Worm (Caenorhabditis elegans) whole organism, L3 larva: Measurements from ENCODE around the gene C25E10.5.

Source experiments
- ZK546.5 ChIP-seq: sonication (generic microtip); optimal IDR thresholded peaks from 2 replicates; lab custom pipeline; 2017; ENCODE audit warnings: missing biosample characterization, missing genetic modification characterization
- ceh-16 ChIP-seq: sonication (generic microtip); optimal IDR thresholded peaks from 2 replicates; lab custom pipeline; 2017; ENCODE audit warnings: missing biosample characterization, missing genetic modification characterization
- ceh-28 ChIP-seq: fragments of 150-350 bp; optimal IDR thresholded peaks from 2 replicates; lab custom pipeline; 2014; ENCODE audit warnings: missing biosample characterization, missing genetic modification reagents, missing genetic modification characterization
- ceh-82 ChIP-seq: fragments of 150-350 bp; optimal IDR thresholded peaks from 2 replicates; lab custom pipeline; 2014; ENCODE audit warnings: missing biosample characterization, missing genetic modification characterization
- ceh-9 ChIP-seq: sonication (generic microtip); optimal IDR thresholded peaks from 2 replicates; lab custom pipeline; 2018; ENCODE audit warnings: missing biosample characterization, missing genetic modification characterization
- daf-12 ChIP-seq: fragments of 150-350 bp; optimal IDR thresholded peaks from 2 replicates; lab custom pipeline; 2014; ENCODE audit warnings: missing biosample characterization, missing genetic modification reagents, missing genetic modification characterization
- egl-27 ChIP-seq: sonication (generic microtip); optimal IDR thresholded peaks from 4 replicates; lab custom pipeline; 2017; ENCODE audit warnings: missing biosample characterization, missing genetic modification reagents, missing genetic modification characterization
- egl-5 ChIP-seq: fragments of 150-350 bp; optimal IDR thresholded peaks from 2 replicates; lab custom pipeline; 2017; ENCODE audit warnings: missing biosample characterization, missing genetic modification reagents, missing genetic modification characterization, inconsistent platforms
- elt-1 ChIP-seq: fragments of 150-350 bp; optimal IDR thresholded peaks from 2 replicates; lab custom pipeline; 2014; ENCODE audit warnings: missing biosample characterization, missing genetic modification characterization
- elt-2 ChIP-seq: sonication (generic microtip); optimal IDR thresholded peaks from 2 replicates; lab custom pipeline; 2016; ENCODE audit warnings: missing genetic modification reagents, mild to moderate bottlenecking, missing genetic modification characterization, missing compliant biosample characterization
- elt-3 ChIP-seq, 3 experiments: fragments of 150-350 bp in 1 of 3; sonication (generic microtip) in 2 of 3; optimal IDR thresholded peaks; 2 replicates in 2 of 3; 4 replicates in 1 of 3; lab custom pipeline; 2014 to 2017; ENCODE audit warnings: missing biosample characterization in 3 of 3, missing genetic modification characterization in 3 of 3
- eor-1 ChIP-seq, 2 experiments: fragments of 150-350 bp; optimal IDR thresholded peaks; 2 replicates each; lab custom pipeline; 2014 to 2018; ENCODE audit warnings: missing biosample characterization in 2 of 2, missing genetic modification characterization in 2 of 2
- fkh-10 ChIP-seq: sonication (generic microtip); optimal IDR thresholded peaks from 2 replicates; lab custom pipeline; 2017; ENCODE audit warnings: missing biosample characterization, missing genetic modification reagents, missing genetic modification characterization
- fkh-2 ChIP-seq: fragments of 150-350 bp; optimal IDR thresholded peaks from 2 replicates; lab custom pipeline; 2014; ENCODE audit warnings: missing biosample characterization, missing genetic modification reagents, missing genetic modification characterization
- hmg-11 ChIP-seq: sonication (generic microtip); optimal IDR thresholded peaks from 2 replicates; lab custom pipeline; 2016; ENCODE audit warnings: missing genetic modification characterization, missing compliant biosample characterization
- jun-1 ChIP-seq: fragments of 150-350 bp; optimal IDR thresholded peaks from 2 replicates; lab custom pipeline; 2014; ENCODE audit warnings: missing biosample characterization, missing genetic modification reagents, missing genetic modification characterization
- lin-39 ChIP-seq: fragments of 150-350 bp; optimal IDR thresholded peaks from 2 replicates; lab custom pipeline; 2018; ENCODE audit warnings: missing biosample characterization, missing genetic modification reagents, missing genetic modification characterization
- nfya-1 ChIP-seq: sonication (generic microtip); optimal IDR thresholded peaks from 2 replicates; lab custom pipeline; 2017; ENCODE audit warnings: missing genetic modification characterization, mild to moderate bottlenecking, missing compliant biosample characterization, antibody characterized with exemption, moderate library complexity; ENCODE audit not compliant: insufficient read depth
- nhr-11 ChIP-seq: fragments of 150-350 bp; optimal IDR thresholded peaks from 2 replicates; lab custom pipeline; 2014; ENCODE audit warnings: missing biosample characterization, missing genetic modification characterization
- nhr-12 ChIP-seq: fragments of 150-350 bp; optimal IDR thresholded peaks from 2 replicates; lab custom pipeline; 2014; ENCODE audit warnings: missing biosample characterization, missing genetic modification characterization
- nhr-237 ChIP-seq: fragments of 150-350 bp; optimal IDR thresholded peaks from 2 replicates; lab custom pipeline; 2014; ENCODE audit warnings: missing biosample characterization, missing genetic modification characterization
- nhr-25 ChIP-seq: sonication (generic microtip); optimal IDR thresholded peaks from 2 replicates; lab custom pipeline; 2017; ENCODE audit warnings: missing biosample characterization, missing genetic modification characterization
- nhr-28 ChIP-seq: fragments of 150-350 bp; optimal IDR thresholded peaks from 2 replicates; lab custom pipeline; 2014; ENCODE audit warnings: missing biosample characterization, missing genetic modification characterization
- nhr-43 ChIP-seq: sonication (generic microtip); optimal IDR thresholded peaks from 2 replicates; lab custom pipeline; 2016; ENCODE audit warnings: mild to moderate bottlenecking, missing genetic modification characterization, missing compliant biosample characterization; ENCODE audit not compliant: poor library complexity, severe bottlenecking
- nhr-67 ChIP-seq: fragments of 150-350 bp; optimal IDR thresholded peaks from 2 replicates; lab custom pipeline; 2014; ENCODE audit warnings: missing biosample characterization, missing genetic modification characterization
- nhr-76 ChIP-seq: fragments of 150-350 bp; sonication (generic microtip); optimal IDR thresholded peaks from 5 replicates; lab custom pipeline; 2014; ENCODE audit warnings: missing biosample characterization, missing genetic modification characterization
- nhr-77 ChIP-seq: fragments of 150-350 bp; optimal IDR thresholded peaks from 2 replicates; lab custom pipeline; 2014; ENCODE audit warnings: missing biosample characterization, missing genetic modification characterization
- pqm-1 ChIP-seq: fragments of 150-350 bp; optimal IDR thresholded peaks from 2 replicates; lab custom pipeline; 2017; ENCODE audit warnings: missing biosample characterization, missing genetic modification characterization, inconsistent platforms
- sea-2 ChIP-seq: fragments of 150-350 bp; sonication (generic microtip); optimal IDR thresholded peaks from 4 replicates; lab custom pipeline; 2014; ENCODE audit warnings: missing biosample characterization, missing genetic modification reagents, missing genetic modification characterization
- skn-1 ChIP-seq: fragments of 150-350 bp; optimal IDR thresholded peaks from 2 replicates; lab custom pipeline; 2014; ENCODE audit warnings: missing biosample characterization, missing genetic modification characterization
- snpc-4 ChIP-seq: fragments of 150-350 bp; optimal IDR thresholded peaks from 2 replicates; lab custom pipeline; 2014; ENCODE audit warnings: missing biosample characterization, missing genetic modification characterization
- tbx-2 ChIP-seq: sonication (generic microtip); optimal IDR thresholded peaks from 2 replicates; lab custom pipeline; 2016; ENCODE audit warnings: mild to moderate bottlenecking, missing genetic modification characterization, missing compliant biosample characterization
- unc-39 ChIP-seq: sonication (generic microtip); optimal IDR thresholded peaks from 4 replicates; lab custom pipeline; 2017; ENCODE audit warnings: missing biosample characterization, missing genetic modification characterization
- unc-62 ChIP-seq: fragments of 150-350 bp; sonication (generic microtip); optimal IDR thresholded peaks from 4 replicates; lab custom pipeline; 2014; ENCODE audit warnings: missing biosample characterization, missing genetic modification reagents, missing genetic modification characterization
- zag-1 ChIP-seq: fragments of 150-350 bp; optimal IDR thresholded peaks from 2 replicates; lab custom pipeline; 2014; ENCODE audit warnings: missing biosample characterization, missing genetic modification characterization
- ztf-4 ChIP-seq: fragments of 150-350 bp; optimal IDR thresholded peaks from 2 replicates; lab custom pipeline; 2014; ENCODE audit warnings: missing biosample characterization, missing genetic modification characterization

C25E10.5 gene

DNA sequence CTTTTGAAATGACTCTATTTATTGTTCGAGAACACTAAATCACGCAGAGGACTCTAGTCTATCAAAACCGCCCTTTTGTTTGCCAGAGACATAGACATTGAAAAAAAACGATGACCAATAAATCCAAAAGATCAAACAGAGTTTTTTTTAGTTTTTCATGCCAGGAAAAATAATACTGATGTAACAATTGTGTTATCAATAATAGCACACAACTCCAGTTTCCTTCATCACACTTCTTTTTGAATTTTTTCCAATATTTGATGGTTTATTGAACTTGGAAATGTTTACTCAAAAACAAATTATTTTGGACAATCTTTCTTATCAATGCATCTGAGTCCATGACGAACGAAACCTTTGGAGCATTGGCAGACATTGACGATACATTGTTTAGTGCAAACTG is 23.6 kb downstream of the C25E10.5 start, which contains the start of gene C25E10.8:
TSS of gene C25E10.8 (minus strand) at position 101 of the 400 bp plus-strand sequence.
- TF ChIP-seq unc-62 (no peak), snpc-4 (no peak), lin-39 (tag; lab: Kevin White, UChicago) (no peak), ceh-28 (tag; lab: Kevin White, UChicago) (no peak), nfya-1 (tag; lab: Kevin White, UChicago) (no peak), ZK546.5 (tag; lab: Kevin White, UChicago) (no peak), nhr-76 (tag; lab: Kevin White, UChicago) (no peak), fkh-2 (tag; lab: Kevin White, UChicago) (no peak), elt-2 (tag; lab: Kevin White, UChicago) (no peak)

DNA sequence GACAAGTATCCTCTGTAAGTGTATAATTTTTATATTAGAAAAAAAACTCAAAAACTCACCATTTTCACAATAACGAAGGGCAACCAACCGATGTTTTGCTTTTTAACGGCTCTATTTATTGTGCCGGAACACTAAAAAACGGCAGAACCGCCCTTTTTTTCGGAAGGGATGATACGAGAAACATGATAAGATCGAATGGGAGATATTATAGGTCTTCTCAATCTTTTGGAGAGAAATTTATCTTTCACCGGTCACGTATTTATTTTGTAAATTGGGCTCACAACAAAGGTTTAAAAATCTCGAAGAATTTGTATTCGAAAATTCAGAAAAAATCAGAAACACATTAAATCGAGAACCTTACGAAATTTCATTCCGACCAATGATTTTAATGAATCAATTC is 24.4 kb downstream of the C25E10.5 start, which contains the start of gene swm-1:
TSS of gene swm-1 (minus strand) at position 101 of the 400 bp plus-strand sequence.
- TF ChIP-seq jun-1 = no peak
- no peak for TF ChIP-seq egl-5 (tag; lab: Kevin White, UChicago)
- TF ChIP-seq elt-2 (tag; lab: Kevin White, UChicago) = no peak
- TF ChIP-seq elt-3 (tag; optimal IDR thresholded peaks at IDR 0.05; lab: Kevin White, UChicago) = no peak
- TF ChIP-seq nhr-12 (tag; lab: Kevin White, UChicago) = no peak
- no peak for TF ChIP-seq sea-2 (GFP tag; lab: Kevin White, UChicago)
- no peak for TF ChIP-seq nhr-43 (tag; lab: Kevin White, UChicago)
- TF ChIP-seq pqm-1 (tag; lab: Kevin White, UChicago) = no peak
- TF ChIP-seq nhr-67 (tag; lab: Kevin White, UChicago) = no peak
- TF ChIP-seq nhr-28 = no peak
- no peak for TF ChIP-seq tbx-2 (tag; lab: Kevin White, UChicago)
- no peak for TF ChIP-seq daf-12 (tag; lab: Kevin White, UChicago)
- TF ChIP-seq lin-39 (tag; lab: Kevin White, UChicago) = no peak
- no peak for TF ChIP-seq elt-1 (tag; lab: Kevin White, UChicago)
- TF ChIP-seq snpc-4 = no peak
- TF ChIP-seq nhr-77 (tag; lab: Kevin White, UChicago) = no peak
- no peak for TF ChIP-seq ceh-82
- no peak for TF ChIP-seq unc-62
- TF ChIP-seq nhr-237 = no peak
- TF ChIP-seq, all 47 proteins: peak for 0

DNA sequence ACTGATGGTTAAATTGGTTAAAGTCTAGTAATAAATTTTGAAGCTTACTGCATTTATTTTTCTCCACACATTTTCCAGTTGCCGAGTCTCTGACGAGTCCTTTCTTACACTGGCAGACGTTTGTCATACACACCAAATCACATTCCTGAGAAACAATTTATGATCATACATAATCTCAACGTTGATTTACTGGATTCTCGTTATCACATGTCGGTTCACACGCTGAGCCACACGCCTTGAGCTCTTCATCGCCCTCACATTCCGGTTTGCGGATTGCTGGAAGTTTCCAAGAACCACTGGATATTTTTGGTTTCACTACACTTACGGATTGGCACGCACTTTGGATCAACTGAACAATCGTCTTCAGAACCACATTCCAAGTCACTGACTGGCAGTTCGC is 25.3 kb downstream of the C25E10.5 start:
- TF ChIP-seq daf-12 (tag; lab: Kevin White, UChicago) = no peak
- TF ChIP-seq nhr-12 (tag; lab: Kevin White, UChicago) = no peak
- TF ChIP-seq nfya-1 (tag; lab: Kevin White, UChicago) = no peak
- TF ChIP-seq nhr-11 = peak; percentile 47

DNA sequence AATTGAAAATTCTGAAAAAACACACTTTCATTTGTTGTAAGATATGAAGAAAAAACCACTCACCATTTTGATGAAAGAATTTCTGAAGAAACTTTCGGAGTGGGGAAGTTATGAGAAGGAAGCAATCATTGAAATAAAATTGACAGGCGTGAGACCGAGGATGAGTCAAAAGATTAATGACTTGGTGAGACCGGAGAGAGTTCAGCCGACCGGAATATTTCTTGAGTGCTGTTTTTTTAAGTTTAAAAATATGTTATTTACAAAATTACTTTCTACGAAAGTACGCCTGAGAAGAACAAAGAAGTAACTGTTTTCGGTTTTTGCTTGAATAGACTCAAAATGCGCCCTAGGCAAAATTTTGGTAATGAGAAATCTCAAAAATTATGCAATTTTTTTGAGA is 25.9 kb downstream of the C25E10.5 start, which contains the start of gene C25E10.10:
TSS of gene C25E10.10 (minus strand) at position 101 of the 400 bp plus-strand sequence.
- TF ChIP-seq snpc-4 (no peak), zag-1 (tag; lab: Kevin White, UChicago) (no peak), fkh-10 (no peak), nhr-77 (tag; lab: Kevin White, UChicago) (no peak), ztf-4 (no peak), skn-1 (no peak), tbx-2 (tag; lab: Kevin White, UChicago) (no peak), nhr-76 (tag; lab: Kevin White, UChicago) (no peak), elt-3 (tag; optimal IDR thresholded peaks at IDR 0.05; lab: Kevin White, UChicago) (no peak), ZK546.5 (tag; lab: Kevin White, UChicago) (no peak), nhr-43 (tag; lab: Kevin White, UChicago) (no peak), jun-1 (no peak), egl-5 (tag; lab: Kevin White, UChicago) (no peak), ceh-28 (tag; lab: Kevin White, UChicago) (no peak), egl-27 (no peak), unc-62 (no peak), pqm-1 (tag; lab: Kevin White, UChicago) (no peak), nhr-11 (no peak), ceh-9 (no peak), nhr-25 (no peak)

DNA sequence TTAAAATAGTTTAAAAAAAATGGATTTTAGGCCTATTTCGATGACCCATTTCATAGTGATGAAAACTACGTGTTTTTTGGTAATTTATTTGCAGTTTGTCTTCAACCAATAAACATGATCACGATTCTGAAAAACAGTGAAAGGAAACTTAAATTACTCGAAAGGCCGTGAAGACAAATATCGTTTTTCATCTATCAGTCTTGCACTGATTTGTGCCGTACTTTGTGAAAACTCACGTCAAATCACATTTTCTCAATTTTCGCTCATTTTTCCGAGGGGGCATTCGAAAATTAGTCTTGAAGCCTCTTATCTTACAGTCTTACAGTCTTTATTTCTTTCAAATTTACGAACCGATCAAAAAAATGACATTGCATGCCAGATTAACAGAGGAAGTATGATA is 28.3 kb downstream of the C25E10.5 start, which contains the start of gene C25E10.11:
TSS of gene C25E10.11 (minus strand) at position 101 of the 400 bp plus-strand sequence.
- no peak for TF ChIP-seq nhr-67 (tag; lab: Kevin White, UChicago)
- TF ChIP-seq nhr-12 (tag; lab: Kevin White, UChicago) = no peak
- no peak for TF ChIP-seq sea-2 (GFP tag; lab: Kevin White, UChicago)
- TF ChIP-seq zag-1 (tag; lab: Kevin White, UChicago) = no peak
- TF ChIP-seq tbx-2 (tag; lab: Kevin White, UChicago) = no peak
- TF ChIP-seq nhr-11 = no peak
- TF ChIP-seq fkh-2 (tag; lab: Kevin White, UChicago) = no peak
- no peak for TF ChIP-seq unc-62
- no peak for TF ChIP-seq ztf-4
- no peak for TF ChIP-seq egl-5 (tag; lab: Kevin White, UChicago)
- TF ChIP-seq nhr-237 = no peak
- no peak for TF ChIP-seq nhr-76 (tag; lab: Kevin White, UChicago)
- TF ChIP-seq eor-1 (tag; optimal IDR thresholded peaks at IDR 0.05; lab: Kevin White, UChicago) = no peak
- TF ChIP-seq ceh-28 (tag; lab: Kevin White, UChicago) = no peak
- no peak for TF ChIP-seq unc-39 (tag; lab: Kevin White, UChicago)
- no peak for TF ChIP-seq hmg-11 (tag; lab: Kevin White, UChicago)
- TF ChIP-seq ZK546.5 (tag; lab: Kevin White, UChicago) = no peak
- TF ChIP-seq elt-2 (tag; lab: Kevin White, UChicago) = no peak
- TF ChIP-seq nhr-77 (tag; lab: Kevin White, UChicago) = no peak
- TF ChIP-seq ceh-16 (tag; lab: Kevin White, UChicago) = no peak
- TF ChIP-seq, all 47 proteins: peak for 0
